Worm (Caenorhabditis elegans): Measurements from ENCODE around the gene max-1.
A peak's percentile ranks its signal among the peaks of the same experiment; 100 is the strongest.

max-1 gene

ce11 chrV:13095654-13096053, 24.4 kb downstream of the max-1 start, which contains the start of gene C34B4.5:
Gene C34B4.5, plus strand, starts transcription at chrV:13095954.
- TF ChIP-seq ceh-63 (GFP tag; optimal IDR thresholded peaks at IDR 0.05) (no peak), vab-15 (tag; optimal IDR thresholded peaks at IDR 0.05) (no peak), fos-1 (tag; optimal IDR thresholded peaks at IDR 0.05) (no peak), hlh-17 (GFP tag; optimal IDR thresholded peaks at IDR 0.05; ENCODE audit: borderline replicate concordance) (no peak), mef-2 (tag; optimal IDR thresholded peaks at IDR 0.05) (no peak), skn-1 (tag; optimal IDR thresholded peaks at IDR 0.05) (no peak), nhr-28 (tag; optimal IDR thresholded peaks at IDR 0.05) (no peak), efl-1 (optimal IDR thresholded peaks at IDR 0.05) (no peak), efl-1 (GFP tag; optimal IDR thresholded peaks at IDR 0.05 in 1 of 2) (no peak), aha-1 (tag; optimal IDR thresholded peaks at IDR 0.05) (no peak), C34B4.2 (tag; optimal IDR thresholded peaks at IDR 0.05) (no peak), ceh-82 (tag; optimal IDR thresholded peaks at IDR 0.05) (no peak)

ce11 chrV:13092349-13092748, 27.7 kb downstream of the max-1 start, which contains the start of gene lurp-4:
Gene lurp-4, plus strand, starts transcription at chrV:13092649.
- no peak for TF ChIP-seq dpl-1 (GFP tag; optimal IDR thresholded peaks at IDR 0.05)
- no peak for TF ChIP-seq mef-2 (tag; optimal IDR thresholded peaks at IDR 0.05)
- no peak for TF ChIP-seq blmp-1 (tag; optimal IDR thresholded peaks at IDR 0.05)
- TF ChIP-seq Y116A8C.19 (tag; optimal IDR thresholded peaks at IDR 0.05; ENCODE audit: borderline replicate concordance) = no peak
- TF ChIP-seq isw-1 (GFP tag; IDR thresholded peaks at IDR 0.05) = no peak
- no peak for TF ChIP-seq sptf-1 (tag; optimal IDR thresholded peaks at IDR 0.05)
- no peak for TF ChIP-seq hpl-2 (GFP tag; optimal IDR thresholded peaks at IDR 0.05)

ce11 chrV:13090130-13090770, 29.8 kb downstream of the max-1 start, which contains the start of gene C34B4.4:
Gene C34B4.4, plus strand, starts transcription at chrV:13090405.
- TF ChIP-seq pqm-1 (tag; optimal IDR thresholded peaks at IDR 0.05) (no peak), skn-1 (tag; optimal IDR thresholded peaks at IDR 0.05) (no peak), C04F5.9 (tag; optimal IDR thresholded peaks at IDR 0.05) (no peak), ces-1 (GFP tag; optimal IDR thresholded peaks at IDR 0.05) (no peak), nhr-85 (tag) (peak; percentile 49), nhr-76 (tag; optimal IDR thresholded peaks at IDR 0.05) (no peak), nhr-90 (tag; optimal IDR thresholded peaks at IDR 0.05; ENCODE audit: poor library complexity) (peak; percentile 29), efl-3 (GFP tag; optimal IDR thresholded peaks at IDR 0.05) (no peak), rnt-1 (tag; optimal IDR thresholded peaks at IDR 0.05) (no peak), F16B12.6 (tag; optimal IDR thresholded peaks at IDR 0.05) (no peak), unc-98 (GFP tag; IDR thresholded peaks at IDR 0.05) (no peak), ztf-11 (tag; optimal IDR thresholded peaks at IDR 0.05) (no peak), snu-23 (GFP tag; optimal IDR thresholded peaks at IDR 0.05) (peak; percentile 0), mep-1 (tag; optimal IDR thresholded peaks at IDR 0.05) (no peak), nhr-11 (tag; optimal IDR thresholded peaks at IDR 0.05) (no peak), xbp-1 (tag; optimal IDR thresholded peaks at IDR 0.05) (no peak), efl-1 (optimal IDR thresholded peaks at IDR 0.05) (no peak), efl-1 (GFP tag; optimal IDR thresholded peaks at IDR 0.05 in 1 of 2) (peak in 1 of 2 experiments; percentile 16), irx-1 (tag; optimal IDR thresholded peaks at IDR 0.05) (no peak), ama-1 (optimal IDR thresholded peaks at IDR 0.05) (no peak), nhr-71 (tag; optimal IDR thresholded peaks at IDR 0.05) (peak; percentile 32), ceh-82 (tag; optimal IDR thresholded peaks at IDR 0.05) (no peak), zip-4 (GFP tag; optimal IDR thresholded peaks at IDR 0.05) (no peak), pax-3 (tag; optimal IDR thresholded peaks at IDR 0.05) (peak; percentile 18), lin-35 (GFP tag; optimal IDR thresholded peaks at IDR 0.05) (no peak), mab-9 (GFP tag; IDR thresholded peaks at IDR 0.05) (0 out of 2 replicates have a peak, but pooled peaks have one; percentile 33), nhr-84 (tag; optimal IDR thresholded peaks at IDR 0.05) (no peak), elt-3 (tag; optimal IDR thresholded peaks at IDR 0.05) (no peak), lin-14 (GFP tag; optimal IDR thresholded peaks at IDR 0.05) (peak; percentile 8), elt-2 (tag; optimal IDR thresholded peaks at IDR 0.05) (peak; percentile 9), alr-1 (tag; optimal IDR thresholded peaks at IDR 0.05; ENCODE audit: borderline replicate concordance) (no peak), nhr-47 (tag; optimal IDR thresholded peaks at IDR 0.05) (no peak), fkh-10 (GFP tag; optimal IDR thresholded peaks at IDR 0.05) (no peak), hpl-2 (GFP tag; optimal IDR thresholded peaks at IDR 0.05) (no peak), unc-30 (tag; optimal IDR thresholded peaks at IDR 0.05) (no peak), ceh-8 (GFP tag; optimal IDR thresholded peaks at IDR 0.05) (no peak)

All from whole organism, L1 larva.